Fruit fly (Drosophila melanogaster) whole organism, embryonic: Measurements from ENCODE around the gene ClpP.

Source experiments
- Atf-2 ChIP-seq: fragments of 200-800 bp; sonication (Bioruptor generic); optimal IDR thresholded peaks from 2 replicates; lab custom pipeline; 2016; ENCODE audit warnings: missing biosample characterization, missing genetic modification characterization
- BEAF-32 ChIP-seq: fragments of 200-800 bp; sonication (Bioruptor generic); optimal IDR thresholded peaks from 3 replicates; lab custom pipeline; 2017; ENCODE audit warnings: missing biosample characterization, missing genetic modification characterization, mild to moderate bottlenecking, moderate library complexity, missing genetic modification reagents
- CG10366 ChIP-seq: fragments of 200-800 bp; sonication (Bioruptor generic); IDR thresholded peaks from 2 replicates; pipeline ENCODE4 v1.3.6; 2022; ENCODE audit warnings: missing biosample characterization, missing genetic modification characterization
- CG10959 ChIP-seq: fragments of 200-800 bp; sonication (Bioruptor generic); IDR thresholded peaks from 2 replicates; pipeline ENCODE4 v1.3.6; 2022; ENCODE audit warnings: missing biosample characterization, missing genetic modification characterization
- CG12659 ChIP-seq: fragments of 200-800 bp; sonication (Bioruptor generic); optimal IDR thresholded peaks from 3 replicates; lab custom pipeline; 2017; ENCODE audit warnings: mild to moderate bottlenecking, missing biosample characterization, missing genetic modification reagents, missing genetic modification characterization
- CG13123 ChIP-seq: fragments of 200-800 bp; sonication (Bioruptor generic); optimal IDR thresholded peaks from 2 replicates; lab custom pipeline; 2016; ENCODE audit warnings: missing biosample characterization, missing genetic modification characterization
- CG13894 ChIP-seq: fragments of 200-800 bp; sonication (Bioruptor generic); optimal IDR thresholded peaks from 3 replicates; lab custom pipeline; 2018; ENCODE audit warnings: missing biosample characterization, mild to moderate bottlenecking, missing genetic modification characterization, moderate library complexity
- CG14710 ChIP-seq: fragments of 200-800 bp; sonication (Bioruptor generic); optimal IDR thresholded peaks from 3 replicates; lab custom pipeline; 2019; ENCODE audit warnings: missing biosample characterization, mild to moderate bottlenecking, missing genetic modification characterization, moderate library complexity
- CG17829 ChIP-seq: fragments of 200-800 bp; optimal IDR thresholded peaks from 2 replicates; lab custom pipeline; 2019; ENCODE audit warnings: missing biosample characterization, mild to moderate bottlenecking, missing genetic modification characterization, moderate library complexity
- CG18262 ChIP-seq: fragments of 200-800 bp; optimal IDR thresholded peaks from 3 replicates; lab custom pipeline; 2019; ENCODE audit warnings: missing biosample characterization, mild to moderate bottlenecking, missing genetic modification characterization, moderate library complexity
- CG2116 ChIP-seq: fragments of 200-800 bp; sonication (Bioruptor generic); optimal IDR thresholded peaks from 3 replicates; lab custom pipeline; 2018; ENCODE audit warnings: missing biosample characterization, mild to moderate bottlenecking, missing genetic modification characterization
- CG2120 ChIP-seq: fragments of 200-800 bp; sonication (Bioruptor generic); optimal IDR thresholded peaks from 3 replicates; lab custom pipeline; 2016; ENCODE audit warnings: missing biosample characterization, missing genetic modification characterization
- CG2202 ChIP-seq: fragments of 200-800 bp; sonication (Bioruptor generic); optimal IDR thresholded peaks from 2 replicates; lab custom pipeline; 2018; ENCODE audit warnings: missing biosample characterization, mild to moderate bottlenecking, missing genetic modification characterization
- CG30431 ChIP-seq: fragments of 200-800 bp; sonication (Bioruptor generic); optimal IDR thresholded peaks from 2 replicates; lab custom pipeline; 2017; ENCODE audit warnings: missing biosample characterization, missing genetic modification characterization
- CG3163 ChIP-seq: fragments of 200-800 bp; sonication (Bioruptor generic); optimal IDR thresholded peaks from 3 replicates; lab custom pipeline; 2016; ENCODE audit warnings: missing biosample characterization, missing genetic modification characterization
- CG34376 ChIP-seq: fragments of 200-800 bp; sonication (Bioruptor generic); optimal IDR thresholded peaks from 2 replicates; lab custom pipeline; 2018; ENCODE audit warnings: missing biosample characterization, mild to moderate bottlenecking, missing genetic modification characterization
- CG4617 ChIP-seq: fragments of 200-800 bp; sonication (Bioruptor generic); optimal IDR thresholded peaks from 3 replicates; lab custom pipeline; 2016; ENCODE audit warnings: missing biosample characterization, missing genetic modification characterization, borderline replicate concordance
- CG7745 ChIP-seq: fragments of 200-800 bp; sonication (Bioruptor generic); optimal IDR thresholded peaks from 2 replicates; lab custom pipeline; 2018; ENCODE audit warnings: missing biosample characterization, mild to moderate bottlenecking, missing genetic modification characterization, moderate library complexity
- CG8290 ChIP-seq, 3 experiments: fragments of 200-800 bp; sonication (Bioruptor generic); optimal IDR thresholded peaks; 2 replicates each; lab custom pipeline; 2016 to 2019; ENCODE audit warnings: missing biosample characterization in 3 of 3, missing genetic modification characterization in 3 of 3, mild to moderate bottlenecking in 2 of 3, moderate library complexity in 1 of 3
- CG8388 ChIP-seq: fragments of 200-800 bp; sonication (Bioruptor generic); optimal IDR thresholded peaks from 2 replicates; lab custom pipeline; 2019; ENCODE audit warnings: missing biosample characterization, mild to moderate bottlenecking, missing genetic modification characterization, moderate library complexity
- D19A ChIP-seq: fragments of 200-800 bp; optimal IDR thresholded peaks from 3 replicates; lab custom pipeline; 2019; ENCODE audit warnings: missing biosample characterization, mild to moderate bottlenecking, missing genetic modification characterization, moderate library complexity
- Dbx ChIP-seq: fragments of 200-800 bp; sonication (Bioruptor generic); IDR thresholded peaks from 3 replicates; pipeline ENCODE4 v1.3.6; 2022; ENCODE audit warnings: missing biosample characterization, missing genetic modification characterization
- Dll ChIP-seq: fragments of 200-800 bp; sonication (Bioruptor generic); IDR thresholded peaks from 4 replicates; pipeline ENCODE4 v1.3.6; 2022; ENCODE audit warnings: missing biosample characterization, missing genetic modification characterization; ENCODE audit not compliant: partially characterized antibody
- Dp ChIP-seq: fragments of 200-800 bp; sonication (Bioruptor generic); optimal IDR thresholded peaks from 2 replicates; lab custom pipeline; 2018; ENCODE audit warnings: missing biosample characterization, mild to moderate bottlenecking, missing genetic modification characterization, moderate library complexity
- Drgx ChIP-seq: fragments of 200-800 bp; sonication (Bioruptor generic); IDR thresholded peaks from 2 replicates; pipeline ENCODE4 v1.3.6; 2022; ENCODE audit warnings: missing biosample characterization, missing genetic modification characterization
- Hr3 ChIP-seq: fragments of 200-800 bp; sonication (Bioruptor generic); optimal IDR thresholded peaks from 3 replicates; lab custom pipeline; 2016; ENCODE audit warnings: missing biosample characterization, missing genetic modification characterization
- MBD-R2 ChIP-seq: fragments of 200-800 bp; sonication (Bioruptor generic); IDR thresholded peaks from 2 replicates; pipeline ENCODE4 v1.3.6; 2022; ENCODE audit warnings: missing biosample characterization, missing genetic modification characterization
- Neu2 ChIP-seq: fragments of 200-800 bp; sonication (Bioruptor generic); optimal IDR thresholded peaks from 3 replicates; lab custom pipeline; 2016; ENCODE audit warnings: missing biosample characterization, missing genetic modification characterization, borderline replicate concordance
- Nf-YC ChIP-seq: fragments of 200-800 bp; optimal IDR thresholded peaks from 3 replicates; lab custom pipeline; 2019; ENCODE audit warnings: missing biosample characterization, mild to moderate bottlenecking, missing genetic modification characterization, moderate library complexity
- Opbp ChIP-seq: fragments of 200-800 bp; sonication (Bioruptor generic); IDR thresholded peaks from 3 replicates; pipeline ENCODE4 v1.3.6; 2022; ENCODE audit warnings: missing biosample characterization, missing genetic modification characterization; ENCODE audit not compliant: partially characterized antibody
- Xbp1 ChIP-seq: fragments of 200-800 bp; sonication (Bioruptor generic); optimal IDR thresholded peaks from 3 replicates; lab custom pipeline; 2016; ENCODE audit warnings: missing biosample characterization, mild to moderate bottlenecking, missing genetic modification characterization
- Xrp1 ChIP-seq: fragments of 200-800 bp; sonication (Bioruptor generic); IDR thresholded peaks from 2 replicates; pipeline ENCODE4 v1.3.6; 2022; ENCODE audit warnings: missing biosample characterization, missing genetic modification characterization
- bsh ChIP-seq, 2 experiments: fragments of 200-800 bp; sonication (Bioruptor generic); optimal IDR thresholded peaks; 2 replicates each; lab custom pipeline; 2017 to 2018; ENCODE audit warnings: mild to moderate bottlenecking in 2 of 2, missing biosample characterization in 2 of 2, missing genetic modification characterization in 2 of 2, moderate library complexity in 1 of 2
- crc ChIP-seq: fragments of 200-800 bp; sonication (Bioruptor generic); optimal IDR thresholded peaks from 2 replicates; lab custom pipeline; 2016; ENCODE audit warnings: missing biosample characterization, missing genetic modification characterization
- croc ChIP-seq: fragments of 200-800 bp; sonication (Bioruptor generic); conservative IDR thresholded peaks from 3 replicates; pipeline ENCODE4 v1.3.6; 2022; ENCODE audit warnings: missing biosample characterization, missing genetic modification characterization
- dpn ChIP-seq, 2 experiments: fragments of 200-800 bp; sonication (Bioruptor generic); optimal IDR thresholded peaks; 3 replicates each; lab custom pipeline; 2016; ENCODE audit warnings: missing biosample characterization in 2 of 2, missing genetic modification characterization in 2 of 2
- esg ChIP-seq: fragments of 200-800 bp; sonication (Bioruptor generic); conservative IDR thresholded peaks from 2 replicates; pipeline ENCODE4 v1.3.6; 2022; ENCODE audit warnings: missing biosample characterization, missing genetic modification characterization
- fd102C ChIP-seq: fragments of 200-800 bp; sonication (Bioruptor generic); optimal IDR thresholded peaks from 2 replicates; lab custom pipeline; 2018; ENCODE audit warnings: missing biosample characterization, mild to moderate bottlenecking, missing genetic modification characterization, moderate library complexity
- hbn ChIP-seq: fragments of 200-800 bp; sonication (Bioruptor generic); IDR thresholded peaks from 2 replicates; pipeline ENCODE4 v1.3.6; 2022; ENCODE audit warnings: missing biosample characterization, missing genetic modification characterization; ENCODE audit not compliant: partially characterized antibody
- hth ChIP-seq: fragments of >200 bp; optimal IDR thresholded peaks from 2 replicates; lab custom pipeline; 2017; ENCODE audit warnings: inconsistent platforms
- inv ChIP-seq: fragments of 200-800 bp; sonication (Bioruptor generic); IDR thresholded peaks from 2 replicates; pipeline ENCODE4 v1.3.6; 2022; ENCODE audit warnings: missing biosample characterization, missing genetic modification characterization; ENCODE audit not compliant: partially characterized antibody
- knrl ChIP-seq: fragments of 200-800 bp; sonication (Bioruptor generic); IDR thresholded peaks from 3 replicates; pipeline ENCODE4 v1.3.6; 2022; ENCODE audit warnings: missing biosample characterization, missing genetic modification characterization; ENCODE audit not compliant: partially characterized antibody
- lilli ChIP-seq: fragments of 200-800 bp; sonication (Bioruptor generic); optimal IDR thresholded peaks from 3 replicates; lab custom pipeline; 2016; ENCODE audit warnings: missing biosample characterization, missing genetic modification characterization
- ro ChIP-seq: fragments of 200-800 bp; sonication (Bioruptor generic); IDR thresholded peaks from 2 replicates; pipeline ENCODE4 v1.3.6; 2022; ENCODE audit warnings: missing biosample characterization, missing genetic modification characterization
- sqz ChIP-seq: fragments of 200-800 bp; sonication (Bioruptor generic); optimal IDR thresholded peaks from 3 replicates; lab custom pipeline; 2018; ENCODE audit warnings: missing biosample characterization, mild to moderate bottlenecking, missing genetic modification characterization
- stwl ChIP-seq: fragments of 200-800 bp; sonication (Bioruptor generic); optimal IDR thresholded peaks from 3 replicates; lab custom pipeline; 2018; ENCODE audit warnings: missing biosample characterization, mild to moderate bottlenecking, missing genetic modification characterization, moderate library complexity
- tap ChIP-seq: fragments of 200-800 bp; optimal IDR thresholded peaks from 3 replicates; lab custom pipeline; 2019; ENCODE audit warnings: missing biosample characterization, mild to moderate bottlenecking, missing genetic modification characterization, moderate library complexity
- unc-4 ChIP-seq: fragments of 200-800 bp; sonication (Bioruptor generic); IDR thresholded peaks from 2 replicates; pipeline ENCODE4 v1.3.6; 2022; ENCODE audit warnings: missing biosample characterization, missing genetic modification characterization; ENCODE audit not compliant: partially characterized antibody
- unpg ChIP-seq: fragments of 200-800 bp; sonication (Bioruptor generic); optimal IDR thresholded peaks from 3 replicates; lab custom pipeline; 2018; ENCODE audit warnings: missing biosample characterization, mild to moderate bottlenecking, missing genetic modification characterization, moderate library complexity

The ClpP gene

DNA sequence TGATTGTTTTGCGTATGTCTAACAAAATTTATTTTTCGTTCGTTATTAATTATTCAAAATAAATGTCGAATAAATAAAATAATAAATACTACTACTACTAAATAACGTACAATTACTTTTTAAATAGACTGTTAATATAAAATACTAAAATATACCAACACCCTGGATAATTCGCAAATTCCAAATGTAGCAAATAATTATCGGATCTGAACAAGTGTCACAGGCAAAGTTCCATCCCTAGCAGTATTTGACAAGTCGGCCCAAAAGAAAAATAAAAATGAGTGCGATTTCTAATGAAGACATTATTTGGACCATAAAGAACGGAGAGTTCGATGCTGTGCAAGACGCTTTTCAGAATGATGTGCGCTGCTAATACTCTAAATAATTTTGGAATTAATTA lies 15.2 kb upstream of the ClpP start, which contains the start of gene CG31715 (continued):
- TF ChIP-seq BEAF-32 (GFP tag; lab: Kevin White, UChicago) = peak; percentile 67
- peak; percentile 42; the same call in 1 of the 2 replicates for TF ChIP-seq hbn (GFP tag; lab: Robert Waterston, UW)
- peak; percentile 8 for TF ChIP-seq D19A (tag; lab: Kevin White, UChicago)
- no peak for TF ChIP-seq Drgx (GFP tag; lab: Robert Waterston, UW)
- TF ChIP-seq CG10366 (GFP tag; lab: Robert Waterston, UW) = no peak
- TF ChIP-seq knrl = 0 out of 3 replicates have a peak, but pooled peaks have one; percentile 28
- no peak for TF ChIP-seq ro
- TF ChIP-seq Hr3 (GFP tag; lab: Kevin White, UChicago) = peak; percentile 37
- TF ChIP-seq croc (GFP tag; lab: Robert Waterston, UW) = no peak
- peak in 1 of 2 experiments; percentile 7 for TF ChIP-seq bsh (GFP tag; optimal IDR thresholded peaks at IDR 0.05; lab: Kevin White, UChicago)
- TF ChIP-seq CG14710 (tag; lab: Kevin White, UChicago) = peak; percentile 23
- peak; percentile 23 for TF ChIP-seq CG2120
- peak; percentile 56 for TF ChIP-seq stwl (tag; lab: Kevin White, UChicago)
- TF ChIP-seq CG4617 (GFP tag; lab: Kevin White, UChicago) = no peak
- TF ChIP-seq CG8290 (GFP tag; optimal IDR thresholded peaks at IDR 0.05; lab: Kevin White, UChicago) = peak; percentile 19
- TF ChIP-seq CG8290 (tag; optimal IDR thresholded peaks at IDR 0.05; lab: Kevin White, UChicago) = peak in 1 of 2 experiments; percentile 40
- TF ChIP-seq inv = peak; percentile 29; the same call in 1 of the 2 replicates
- TF ChIP-seq unc-4 (GFP tag; lab: Robert Waterston, UW) = peak; percentile 45; the same call in 1 of the 2 replicates
- TF ChIP-seq hth (lab: Kevin White, UChicago) = no peak
- no peak for TF ChIP-seq CG13123
- peak; percentile 16 for TF ChIP-seq CG17829 (tag; lab: Kevin White, UChicago)
- peak; percentile 66 for TF ChIP-seq MBD-R2 (GFP tag; lab: Robert Waterston, UW)
- no peak for TF ChIP-seq CG3163 (GFP tag; lab: Kevin White, UChicago)
- TF ChIP-seq CG7745 (tag; lab: Kevin White, UChicago) = peak; percentile 98
- TF ChIP-seq CG10959 (GFP tag; lab: Robert Waterston, UW) = no peak
- TF ChIP-seq CG12659 (GFP tag; lab: Kevin White, UChicago) = peak; percentile 23
- peak; percentile 64 for TF ChIP-seq Dll (GFP tag; lab: Robert Waterston, UW)
- no peak for TF ChIP-seq tap
- 0 out of 2 replicates have a peak, but pooled peaks have one; percentile 11 for TF ChIP-seq esg (GFP tag; lab: Robert Waterston, UW)
- TF ChIP-seq CG8388 = peak; percentile 99
- no peak for TF ChIP-seq Neu2 (GFP tag; lab: Kevin White, UChicago)
- peak; percentile 5 for TF ChIP-seq CG34376 (GFP tag; lab: Kevin White, UChicago)
- no peak for TF ChIP-seq CG30431 (GFP tag; lab: Kevin White, UChicago)
- no peak for TF ChIP-seq crc (GFP tag; lab: Kevin White, UChicago)
- peak; percentile 62; the same call in 1 of the 3 replicates for TF ChIP-seq Dbx (GFP tag; lab: Robert Waterston, UW)
- no peak for TF ChIP-seq sqz (GFP tag; lab: Kevin White, UChicago)
- no peak for TF ChIP-seq CG2202
- peak; percentile 24 for TF ChIP-seq lilli
- TF ChIP-seq Atf-2 (GFP tag; lab: Kevin White, UChicago) = no peak
- peak; percentile 45; the same call in 1 of the 3 replicates for TF ChIP-seq Opbp (GFP tag; lab: Robert Waterston, UW)
- TF ChIP-seq CG18262 = peak; percentile 10
- peak; percentile 27 for TF ChIP-seq CG13894 (tag; lab: Kevin White, UChicago)
- TF ChIP-seq Dp (GFP tag; lab: Kevin White, UChicago) = peak; percentile 12
- TF ChIP-seq Xbp1 (GFP tag; lab: Kevin White, UChicago) = peak; percentile 20
- 0 out of 2 replicates have a peak, but pooled peaks have one; percentile 22 for TF ChIP-seq Xrp1 (GFP tag; lab: Robert Waterston, UW)
- peak in 1 of 2 experiments; percentile 41 for TF ChIP-seq dpn (GFP tag; optimal IDR thresholded peaks at IDR 0.05; lab: Kevin White, UChicago)
- TF ChIP-seq unpg (GFP tag; lab: Kevin White, UChicago) = peak; percentile 40
- peak; percentile 39 for TF ChIP-seq CG2116 (GFP tag; lab: Kevin White, UChicago)
- TF ChIP-seq Nf-YC (tag; lab: Kevin White, UChicago) = peak; percentile 14
- TF ChIP-seq fd102C = no peak
